Worm (Caenorhabditis elegans) whole organism, L1 larva: ENCODE data around the gene T25E4.2.
A peak's percentile ranks its signal among the peaks of the same experiment; 100 is the strongest.
"Not testable (repeated sequence)": the region's sequence is repeated elsewhere in the genome, so short reads cannot be mapped to it uniquely, and the experiment has no call there.

ENCODE experiments used
- C16A3.4 ChIP-seq: fragments of 150-350 bp; optimal IDR thresholded peaks from 2 replicates; lab custom pipeline; 2014; ENCODE audit warnings: missing biosample characterization, missing genetic modification characterization
- C34B4.2 ChIP-seq: sonication (generic microtip); optimal IDR thresholded peaks from 2 replicates; lab custom pipeline; 2017; ENCODE audit warnings: mild to moderate bottlenecking, missing genetic modification characterization, missing compliant biosample characterization
- Y116A8C.19 ChIP-seq: sonication (generic microtip); optimal IDR thresholded peaks from 2 replicates; lab custom pipeline; 2016; ENCODE audit warnings: missing compliant biosample characterization, missing genetic modification characterization, borderline replicate concordance
- blmp-1 ChIP-seq: fragments of 150-350 bp; optimal IDR thresholded peaks from 2 replicates; lab custom pipeline; 2014; ENCODE audit warnings: missing biosample characterization, missing genetic modification characterization
- ceh-8 ChIP-seq: fragments of 200-800 bp; sonication (Bioruptor generic); optimal IDR thresholded peaks from 2 replicates; lab custom pipeline; 2018; ENCODE audit warnings: mild to moderate bottlenecking, missing genetic modification characterization, moderate library complexity, missing compliant biosample characterization
- ceh-82 ChIP-seq, 3 experiments: fragments of 150-350 bp in 1 of 3; sonication (generic microtip) in 2 of 3; optimal IDR thresholded peaks; 2 replicates each; lab custom pipeline; 2014 to 2017; ENCODE audit warnings: missing biosample characterization in 3 of 3, missing genetic modification characterization in 3 of 3
- ceh-90 ChIP-seq: sonication (generic microtip); optimal IDR thresholded peaks from 2 replicates; lab custom pipeline; 2016; ENCODE audit warnings: missing genetic modification characterization, missing compliant biosample characterization
- ces-1 ChIP-seq: fragments of 150-350 bp; optimal IDR thresholded peaks from 2 replicates; lab custom pipeline; 2014; ENCODE audit warnings: missing biosample characterization, missing genetic modification reagents, missing genetic modification characterization
- dsc-1 ChIP-seq: sonication (generic microtip); optimal IDR thresholded peaks from 2 replicates; lab custom pipeline; 2016; ENCODE audit warnings: mild to moderate bottlenecking, missing genetic modification characterization, missing compliant biosample characterization
- efl-1 ChIP-seq, 4 experiments: fragments of 150-350 bp; optimal IDR thresholded peaks in 3 of 4; peaks in 1 of 4; 1 replicate in 1 of 4; 2 replicates in 3 of 4; lab custom pipeline; 2014; ENCODE audit warnings: missing biosample characterization in 2 of 4, missing genetic modification characterization in 2 of 4, missing genetic modification reagents in 2 of 4
- egl-13 ChIP-seq: sonication (generic microtip); optimal IDR thresholded peaks from 2 replicates; lab custom pipeline; 2016; ENCODE audit warnings: missing genotype, missing genetic modification reagents, missing genetic modification characterization, missing compliant biosample characterization
- elt-2 ChIP-seq: sonication (generic microtip); optimal IDR thresholded peaks from 2 replicates; lab custom pipeline; 2016; ENCODE audit warnings: missing genetic modification characterization, mild to moderate bottlenecking, inconsistent platforms, missing compliant biosample characterization, missing genetic modification reagents
- elt-3 ChIP-seq, 6 experiments: fragments of 150-350 bp in 1 of 6; sonication (generic microtip); optimal IDR thresholded peaks; 2 replicates each; lab custom pipeline; 2017 to 2018; ENCODE audit warnings: missing biosample characterization in 6 of 6, missing genetic modification characterization in 6 of 6, inconsistent platforms in 1 of 6
- ets-5 ChIP-seq: fragments of 200-800 bp; sonication (Bioruptor generic); IDR thresholded peaks from 2 replicates; pipeline ENCODE4 v1.3.6; 2022; ENCODE audit warnings: missing genetic modification characterization, missing compliant biosample characterization
- fos-1 ChIP-seq: fragments of 150-350 bp; optimal IDR thresholded peaks from 2 replicates; lab custom pipeline; 2014; ENCODE audit warnings: missing biosample characterization, missing genetic modification characterization
- jun-1 ChIP-seq: fragments of 150-350 bp; optimal IDR thresholded peaks from 2 replicates; lab custom pipeline; 2014; ENCODE audit warnings: missing biosample characterization, missing genetic modification reagents, missing genetic modification characterization
- lin-13 ChIP-seq: fragments of 150-350 bp; optimal IDR thresholded peaks from 2 replicates; lab custom pipeline; 2014; ENCODE audit warnings: missing biosample characterization, missing genetic modification reagents, missing genetic modification characterization
- lin-14 ChIP-seq: fragments of 200-800 bp; sonication (Bioruptor generic); optimal IDR thresholded peaks from 2 replicates; lab custom pipeline; 2018; ENCODE audit warnings: mild to moderate bottlenecking, missing genetic modification characterization, moderate library complexity, missing compliant biosample characterization
- lin-39 ChIP-seq: fragments of 150-350 bp; optimal IDR thresholded peaks from 2 replicates; lab custom pipeline; 2014; ENCODE audit warnings: missing biosample characterization, missing genetic modification reagents, missing genetic modification characterization
- lsy-2 ChIP-seq, 2 experiments: fragments of 150-350 bp; optimal IDR thresholded peaks; 2 replicates each; lab custom pipeline; 2014; ENCODE audit warnings: missing biosample characterization in 2 of 2, missing genetic modification characterization in 2 of 2
- mab-9 ChIP-seq: fragments of 200-800 bp; sonication (Bioruptor generic); IDR thresholded peaks from 2 replicates; pipeline ENCODE4 v1.3.6; 2022; ENCODE audit warnings: missing genetic modification reagents, missing genetic modification characterization, missing compliant biosample characterization
- mdl-1 ChIP-seq, 2 experiments: fragments of 150-350 bp; optimal IDR thresholded peaks; 2 replicates each; lab custom pipeline; 2014 to 2017; ENCODE audit warnings: missing biosample characterization in 2 of 2, missing genetic modification characterization in 2 of 2, inconsistent platforms in 1 of 2
- mef-2 ChIP-seq: fragments of 150-350 bp; optimal IDR thresholded peaks from 2 replicates; lab custom pipeline; 2014; ENCODE audit warnings: missing biosample characterization, missing genetic modification characterization
- nhr-11 ChIP-seq: fragments of 150-350 bp; optimal IDR thresholded peaks from 2 replicates; lab custom pipeline; 2014; ENCODE audit warnings: missing biosample characterization, missing genetic modification characterization
- nhr-12 ChIP-seq: sonication (generic microtip); optimal IDR thresholded peaks from 2 replicates; lab custom pipeline; 2017; ENCODE audit warnings: missing biosample characterization, missing genetic modification characterization
- nhr-19 ChIP-seq: fragments of 200-800 bp; sonication (Bioruptor generic); conservative IDR thresholded peaks from 2 replicates; pipeline ENCODE4 v1.3.6; 2022; ENCODE audit warnings: missing genetic modification characterization, missing compliant biosample characterization
- nhr-20 ChIP-seq: sonication (generic microtip); optimal IDR thresholded peaks from 2 replicates; lab custom pipeline; 2016; ENCODE audit warnings: mild to moderate bottlenecking, missing genetic modification characterization, missing compliant biosample characterization
- nhr-71 ChIP-seq: sonication (generic microtip); optimal IDR thresholded peaks from 2 replicates; lab custom pipeline; 2016; ENCODE audit warnings: mild to moderate bottlenecking, missing genetic modification characterization, moderate library complexity, missing compliant biosample characterization
- nhr-76 ChIP-seq: sonication (generic microtip); optimal IDR thresholded peaks from 2 replicates; lab custom pipeline; 2017; ENCODE audit warnings: missing biosample characterization, missing genetic modification characterization
- nhr-77 ChIP-seq: fragments of 150-350 bp; optimal IDR thresholded peaks from 2 replicates; lab custom pipeline; 2014; ENCODE audit warnings: missing biosample characterization, missing genetic modification characterization
- nhr-84 ChIP-seq: sonication (generic microtip); optimal IDR thresholded peaks from 2 replicates; lab custom pipeline; 2017; ENCODE audit warnings: missing biosample characterization, missing genetic modification characterization
- nhr-85 ChIP-seq: sonication (generic microtip); peaks from one replicate; lab custom pipeline; 2016; ENCODE audit warnings: missing genetic modification characterization, inconsistent platforms, missing compliant biosample characterization
- snu-23 ChIP-seq: sonication (generic microtip); optimal IDR thresholded peaks from 2 replicates; lab custom pipeline; 2016; ENCODE audit warnings: missing genetic modification characterization, missing compliant biosample characterization
- sox-4 ChIP-seq: sonication (generic microtip); optimal IDR thresholded peaks from 2 replicates; lab custom pipeline; 2016; ENCODE audit warnings: missing genetic modification characterization, missing compliant biosample characterization
- sptf-1 ChIP-seq: fragments of 150-350 bp; optimal IDR thresholded peaks from 2 replicates; lab custom pipeline; 2014; ENCODE audit warnings: missing biosample characterization, missing genetic modification characterization
- tbx-2 ChIP-seq: sonication (generic microtip); optimal IDR thresholded peaks from 2 replicates; lab custom pipeline; 2016; ENCODE audit warnings: missing genetic modification characterization, missing compliant biosample characterization
- zag-1 ChIP-seq: fragments of 150-350 bp; optimal IDR thresholded peaks from 2 replicates; lab custom pipeline; 2014; ENCODE audit warnings: missing biosample characterization, missing genetic modification characterization

The T25E4.2 gene

DNA sequence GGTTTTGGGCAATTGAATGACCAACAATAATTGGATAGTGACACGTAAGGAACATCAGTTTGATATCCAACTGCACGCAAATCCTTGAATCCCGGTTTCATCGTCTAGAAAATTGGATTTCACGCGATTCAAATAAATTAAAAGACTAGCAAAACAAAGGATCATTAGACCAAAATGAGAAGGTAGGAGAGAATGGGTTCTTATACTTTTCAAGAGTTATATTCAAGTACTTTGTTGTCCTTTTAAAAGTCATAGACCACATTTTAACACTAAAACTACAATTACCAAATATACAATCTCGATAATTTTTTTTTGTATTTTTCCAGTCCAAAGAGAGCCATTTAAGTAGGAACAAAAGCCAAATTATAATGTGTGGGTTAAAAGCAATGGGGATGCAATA is at the start of gene T25E4.2:
TSS of gene T25E4.2 (minus strand) at position 101 of the 400 bp plus-strand sequence.
- TF ChIP-seq mab-9 (GFP tag; lab: Robert Waterston, UW) (no peak), ceh-8 (GFP tag; lab: Kevin White, UChicago) (no peak), nhr-84 (tag; lab: Kevin White, UChicago) (no peak), C16A3.4 (tag; lab: Kevin White, UChicago) (no peak), nhr-77 (tag; lab: Kevin White, UChicago) (no peak), lin-13 (GFP tag; lab: Kevin White, UChicago) (no peak), jun-1 (tag; lab: Kevin White, UChicago) (no peak)

DNA sequence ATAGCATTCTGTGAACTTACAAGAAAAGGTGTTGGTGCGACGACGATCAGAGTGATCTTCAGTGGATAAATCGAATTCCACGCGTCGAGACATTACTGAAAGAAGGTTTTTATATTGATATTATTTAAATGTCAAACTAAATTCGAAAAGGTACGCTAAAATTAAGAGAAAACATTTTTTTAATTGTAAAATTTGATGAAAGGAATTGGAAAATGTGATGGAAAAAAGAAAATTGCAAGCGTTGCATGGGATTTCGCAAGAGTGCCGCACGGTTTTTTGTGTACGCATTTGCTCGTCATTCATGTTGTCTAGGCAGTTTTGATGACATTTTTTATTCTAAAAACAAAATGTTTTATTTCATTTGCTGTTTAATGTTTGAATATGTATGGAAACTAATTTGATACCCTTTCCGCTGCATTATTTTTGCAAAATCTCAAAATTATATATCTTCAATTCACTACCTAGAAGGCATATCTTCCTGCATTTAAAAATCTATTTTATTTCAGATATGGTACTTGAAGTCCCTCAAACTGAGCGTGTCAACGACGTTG is 48.7 kb upstream of the T25E4.2 start, which contains the start of the genes F59E12.6 and npl-4.1:
TSS of gene F59E12.6 (minus strand) at position 101 of the 551 bp plus-strand sequence.
TSS of gene npl-4.1 (plus strand) at position 501 of the 551 bp plus-strand sequence.
- TF ChIP-seq fos-1 (tag; lab: Kevin White, UChicago); efl-1 (optimal IDR thresholded peaks at IDR 0.05; lab: Kevin White, UChicago); efl-1 (GFP tag; optimal IDR thresholded peaks at IDR 0.05 in 1 of 2; lab: Kevin White, UChicago); tbx-2: not testable (repeated sequence)

DNA sequence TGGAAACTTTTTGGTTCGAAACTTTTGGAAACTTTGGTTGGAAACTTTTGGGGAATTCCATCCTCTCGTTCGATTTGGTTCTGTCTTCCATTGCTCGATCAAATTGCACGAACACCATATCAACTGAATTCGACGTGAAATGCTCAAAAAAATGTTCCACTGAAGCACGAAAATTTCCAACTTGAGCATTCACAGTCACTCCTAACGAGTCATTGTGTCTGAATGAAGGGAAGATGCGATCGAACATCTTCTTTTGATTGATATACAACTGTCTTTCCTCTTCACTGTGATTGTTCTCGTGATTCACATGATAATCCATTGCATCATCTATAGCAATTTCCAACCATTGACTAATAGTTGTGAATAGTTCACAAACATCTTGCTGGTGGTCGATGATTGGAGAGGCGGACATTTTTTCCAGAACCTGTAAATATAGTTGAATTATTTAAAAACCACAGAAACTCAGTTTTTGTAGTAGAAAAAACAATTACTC is 46.2 kb upstream of the T25E4.2 start, which contains the start of gene F59E12.15:
TSS of gene F59E12.15 (minus strand) at position 51 of the 493 bp plus-strand sequence.
- TF ChIP-seq fos-1 (tag; lab: Kevin White, UChicago): no peak
- TF ChIP-seq Y116A8C.19 (tag; lab: Kevin White, UChicago): no peak
- no peak for TF ChIP-seq ceh-90 (tag; lab: Kevin White, UChicago)
- no peak for TF ChIP-seq sox-4 (tag; lab: Kevin White, UChicago)
- TF ChIP-seq mef-2 (tag; lab: Kevin White, UChicago): no peak
- no peak for TF ChIP-seq mdl-1 (tag; optimal IDR thresholded peaks at IDR 0.05; lab: Kevin White, UChicago)
- TF ChIP-seq ets-5 (GFP tag; lab: Robert Waterston, UW): no peak
- no peak for TF ChIP-seq nhr-85 (tag; lab: Kevin White, UChicago)
- TF ChIP-seq ces-1: no peak
- no peak for TF ChIP-seq ceh-82 (tag; optimal IDR thresholded peaks at IDR 0.05; lab: Kevin White, UChicago)
- no peak for TF ChIP-seq sptf-1 (tag; lab: Kevin White, UChicago)
- TF ChIP-seq tbx-2: no peak
- no peak for TF ChIP-seq nhr-11 (tag; lab: Kevin White, UChicago)
- no peak for TF ChIP-seq C34B4.2 (tag; lab: Kevin White, UChicago)

DNA sequence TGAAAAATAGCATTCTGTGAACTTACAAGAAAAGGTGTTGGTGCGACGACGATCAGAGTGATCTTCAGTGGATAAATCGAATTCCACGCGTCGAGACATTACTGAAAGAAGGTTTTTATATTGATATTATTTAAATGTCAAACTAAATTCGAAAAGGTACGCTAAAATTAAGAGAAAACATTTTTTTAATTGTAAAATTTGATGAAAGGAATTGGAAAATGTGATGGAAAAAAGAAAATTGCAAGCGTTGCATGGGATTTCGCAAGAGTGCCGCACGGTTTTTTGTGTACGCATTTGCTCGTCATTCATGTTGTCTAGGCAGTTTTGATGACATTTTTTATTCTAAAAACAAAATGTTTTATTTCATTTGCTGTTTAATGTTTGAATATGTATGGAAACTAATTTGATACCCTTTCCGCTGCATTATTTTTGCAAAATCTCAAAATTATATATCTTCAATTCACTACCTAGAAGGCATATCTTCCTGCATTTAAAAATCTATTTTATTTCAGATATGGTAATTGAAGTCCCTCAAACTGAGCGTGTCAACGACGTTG is 40.3 kb upstream of the T25E4.2 start, which contains the start of the genes eif-3.L and npl-4.2:
TSS of gene eif-3.L (minus strand) at position 101 of the 557 bp plus-strand sequence.
TSS of gene npl-4.2 (plus strand) at position 507 of the 557 bp plus-strand sequence.
- not testable (repeated sequence) for TF ChIP-seq dsc-1 (tag; lab: Kevin White, UChicago); Y116A8C.19 (tag; lab: Kevin White, UChicago); egl-13
- TF ChIP-seq, all 84 proteins: peak for 0; not testable (repeated sequence) for 84

DNA sequence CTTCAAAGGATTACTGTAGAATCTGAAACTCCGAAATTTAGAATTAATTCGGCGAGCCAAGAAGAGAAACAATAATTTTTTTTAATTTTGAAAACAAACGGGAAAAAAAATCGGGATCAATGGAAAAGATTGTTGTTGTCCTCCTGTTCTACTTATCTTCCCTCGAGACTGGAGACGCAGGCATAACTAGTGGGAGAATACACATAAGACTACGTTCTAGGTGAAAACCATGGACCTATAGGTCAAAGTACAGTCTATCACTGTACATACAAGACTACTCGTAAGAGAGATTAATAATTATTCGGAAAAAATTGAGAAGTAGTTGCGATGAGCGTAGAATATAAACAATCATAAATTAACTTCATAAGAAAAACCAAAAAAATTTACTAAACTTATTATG is 37.1 kb upstream of the T25E4.2 start, which contains the start of gene dhs-6:
TSS of gene dhs-6 (minus strand) at position 22 of the 400 bp plus-strand sequence.
- TF ChIP-seq nhr-20: peak; percentile 77
- peak; percentile 58 for TF ChIP-seq blmp-1 (tag; lab: Kevin White, UChicago)
- peak; percentile 18 for TF ChIP-seq lin-14 (GFP tag; lab: Kevin White, UChicago)
- TF ChIP-seq nhr-76 (tag; lab: Kevin White, UChicago): no peak
- TF ChIP-seq elt-2: peak; percentile 20
- peak; percentile 56 for TF ChIP-seq nhr-85 (tag; lab: Kevin White, UChicago)
- TF ChIP-seq elt-3 (tag; optimal IDR thresholded peaks at IDR 0.05; lab: Kevin White, UChicago): peak in 2 of 6 experiments; percentile 6 to 18
- TF ChIP-seq nhr-71: peak; percentile 13
- peak in 1 of 2 experiments; percentile 6 for TF ChIP-seq lsy-2 (tag; optimal IDR thresholded peaks at IDR 0.05; lab: Kevin White, UChicago)
- TF ChIP-seq C16A3.4 (tag; lab: Kevin White, UChicago): peak; percentile 15
- TF ChIP-seq nhr-19: no peak
- no peak for TF ChIP-seq lin-39
- no peak for TF ChIP-seq lin-13 (GFP tag; lab: Kevin White, UChicago)
- TF ChIP-seq zag-1: no peak
- TF ChIP-seq nhr-12 (tag; lab: Kevin White, UChicago): no peak
- peak; percentile 1 for TF ChIP-seq snu-23
- TF ChIP-seq, all 84 proteins: peak for 10
